Fruit fly (Drosophila melanogaster) whole organism, adult: Measurements from ENCODE around the gene CG15498.
A peak's percentile ranks its signal among the peaks of the same experiment; 100 is the strongest.

ENCODE experiments used
- CG11617 ChIP-seq: fragments of 200-800 bp; sonication (Bioruptor generic); optimal IDR thresholded peaks from 2 replicates; lab custom pipeline; 2017; ENCODE audit warnings: mild to moderate bottlenecking, missing biosample characterization, missing genetic modification reagents, missing genetic modification characterization
- CG12768 ChIP-seq: fragments of 200-800 bp; sonication (Bioruptor generic); optimal IDR thresholded peaks from 2 replicates; lab custom pipeline; 2017; ENCODE audit warnings: missing biosample characterization, missing genetic modification characterization, mild to moderate bottlenecking, moderate library complexity, missing genetic modification reagents
- CG14711 ChIP-seq: fragments of 200-800 bp; sonication (Bioruptor generic); optimal IDR thresholded peaks from 2 replicates; lab custom pipeline; 2018; ENCODE audit warnings: missing biosample characterization, mild to moderate bottlenecking, missing genetic modification characterization, moderate library complexity
- CG1620 ChIP-seq: fragments of 200-800 bp; sonication (Bioruptor generic); optimal IDR thresholded peaks from 2 replicates; lab custom pipeline; 2016; ENCODE audit warnings: missing biosample characterization, missing genetic modification characterization
- CG33017 ChIP-seq: fragments of 200-800 bp; sonication (Bioruptor generic); optimal IDR thresholded peaks from 2 replicates; lab custom pipeline; 2018; ENCODE audit warnings: missing biosample characterization, mild to moderate bottlenecking, missing genetic modification characterization, moderate library complexity
- CG5204 ChIP-seq: fragments of 200-800 bp; sonication (Bioruptor generic); optimal IDR thresholded peaks from 2 replicates; lab custom pipeline; 2016; ENCODE audit warnings: missing biosample characterization, missing genetic modification characterization
- CG7045 ChIP-seq: fragments of 200-800 bp; sonication (Bioruptor generic); optimal IDR thresholded peaks from 2 replicates; lab custom pipeline; 2017; ENCODE audit warnings: missing biosample characterization, mild to moderate bottlenecking, missing genetic modification characterization
- CG7101 ChIP-seq: fragments of 200-800 bp; sonication (Bioruptor generic); optimal IDR thresholded peaks from 2 replicates; lab custom pipeline; 2018; ENCODE audit warnings: missing biosample characterization, mild to moderate bottlenecking, missing genetic modification characterization, moderate library complexity
- Clk ChIP-seq: fragments of 200-800 bp; sonication (Bioruptor generic); optimal IDR thresholded peaks from 2 replicates; lab custom pipeline; 2017; ENCODE audit warnings: missing biosample characterization, missing genetic modification characterization
- Crg-1 ChIP-seq: fragments of 200-800 bp; sonication (Bioruptor generic); optimal IDR thresholded peaks from 2 replicates; lab custom pipeline; 2016; ENCODE audit warnings: missing biosample characterization, missing genetic modification characterization
- Hr96 ChIP-seq: fragments of 200-800 bp; sonication (Bioruptor generic); optimal IDR thresholded peaks from 2 replicates; lab custom pipeline; 2016; ENCODE audit warnings: missing biosample characterization, missing genetic modification characterization
- Mnt ChIP-seq: fragments of 200-800 bp; sonication (Bioruptor generic); optimal IDR thresholded peaks from 2 replicates; lab custom pipeline; 2016; ENCODE audit warnings: missing biosample characterization, mild to moderate bottlenecking, missing genetic modification characterization
- bab1 ChIP-seq: fragments of 200-800 bp; sonication (Bioruptor generic); optimal IDR thresholded peaks from 3 replicates; lab custom pipeline; 2019; ENCODE audit warnings: missing biosample characterization, mild to moderate bottlenecking, missing genetic modification characterization, moderate library complexity
- cic ChIP-seq: fragments of 200-800 bp; sonication (Bioruptor generic); optimal IDR thresholded peaks from 2 replicates; lab custom pipeline; 2017; ENCODE audit warnings: missing biosample characterization, mild to moderate bottlenecking, missing genetic modification characterization, moderate library complexity
- cnc ChIP-seq, 2 experiments: fragments of >200 bp; optimal IDR thresholded peaks; 2 replicates each; lab custom pipeline; 2017
- kay ChIP-seq: fragments of 200-800 bp; sonication (Bioruptor generic); peaks from one replicate; lab custom pipeline; 2016; ENCODE audit warnings: missing biosample characterization, missing genetic modification characterization, borderline replicate concordance
- ovo ChIP-seq: fragments of 200-800 bp; sonication (Bioruptor generic); optimal IDR thresholded peaks from 2 replicates; lab custom pipeline; 2016; ENCODE audit warnings: missing biosample characterization, missing genetic modification characterization
- pad ChIP-seq: fragments of 200-800 bp; sonication (Bioruptor generic); optimal IDR thresholded peaks from 3 replicates; lab custom pipeline; 2017; ENCODE audit warnings: missing biosample characterization, missing genetic modification characterization, mild to moderate bottlenecking, moderate library complexity, missing genetic modification reagents
- tj ChIP-seq: fragments of 200-800 bp; sonication (Bioruptor generic); optimal IDR thresholded peaks from 3 replicates; lab custom pipeline; 2017; ENCODE audit warnings: missing biosample characterization, mild to moderate bottlenecking, missing genetic modification characterization, moderate library complexity
- toe ChIP-seq: fragments of 200-800 bp; sonication (Bioruptor generic); optimal IDR thresholded peaks from 2 replicates; lab custom pipeline; 2016; ENCODE audit warnings: missing biosample characterization, missing genetic modification characterization

Gene CG15498

dm6 chr3R:21582124-21582474 lies 13.2 kb upstream of the CG15498 start:
- TF ChIP-seq bab1 (GFP tag; lab: Kevin White, UChicago) (no peak), tj (GFP tag; lab: Kevin White, UChicago) (no peak), cnc (optimal IDR thresholded peaks at IDR 0.05; lab: Kevin White, UChicago) (no peak), cic (GFP tag; lab: Kevin White, UChicago) (no peak), CG11617 (GFP tag; lab: Kevin White, UChicago) (no peak), ovo (GFP tag; lab: Kevin White, UChicago) (no peak), Mnt (GFP tag; lab: Kevin White, UChicago) (no peak), Clk (no peak), Crg-1 (GFP tag; lab: Kevin White, UChicago) (no peak), CG1620 (GFP tag; lab: Kevin White, UChicago) (no peak)

- TF ChIP-seq tj (GFP tag; lab: Kevin White, UChicago) (peak; percentile 56), Crg-1 (GFP tag; lab: Kevin White, UChicago) (no peak), CG33017 (tag; lab: Kevin White, UChicago) (no peak), kay (peak; percentile 77), cic (GFP tag; lab: Kevin White, UChicago) (peak; percentile 96), pad (GFP tag; lab: Kevin White, UChicago) (peak; percentile 74), Clk (no peak), ovo (GFP tag; lab: Kevin White, UChicago) (no peak)
These were observed 12.6 kb upstream of the CG15498 start for dm6 chr3R:21581365-21582123.

- no peak for TF ChIP-seq cnc (optimal IDR thresholded peaks at IDR 0.05; lab: Kevin White, UChicago)
- no peak for TF ChIP-seq Clk
- TF ChIP-seq bab1 (GFP tag; lab: Kevin White, UChicago) = no peak
- no peak for TF ChIP-seq CG1620 (GFP tag; lab: Kevin White, UChicago)
- peak; percentile 11 for TF ChIP-seq pad (GFP tag; lab: Kevin White, UChicago)
- TF ChIP-seq ovo (GFP tag; lab: Kevin White, UChicago) = no peak
- no peak for TF ChIP-seq CG14711 (tag; lab: Kevin White, UChicago)
- TF ChIP-seq CG12768 = no peak
- no peak for TF ChIP-seq CG7101
- TF ChIP-seq CG11617 (GFP tag; lab: Kevin White, UChicago) = no peak
- TF ChIP-seq CG33017 (tag; lab: Kevin White, UChicago) = no peak
- peak; percentile 18 for TF ChIP-seq tj (GFP tag; lab: Kevin White, UChicago)
- no peak for TF ChIP-seq Crg-1 (GFP tag; lab: Kevin White, UChicago)
- peak; percentile 46 for TF ChIP-seq cic (GFP tag; lab: Kevin White, UChicago)
- TF ChIP-seq Mnt (GFP tag; lab: Kevin White, UChicago) = peak; percentile 14
- TF ChIP-seq CG5204 (GFP tag; lab: Kevin White, UChicago) = no peak
- no peak for TF ChIP-seq toe (GFP tag; lab: Kevin White, UChicago)
- TF ChIP-seq Hr96 (GFP tag; lab: Kevin White, UChicago) = no peak
These were observed 11.1 kb upstream of the CG15498 start for dm6 chr3R:21580091-21580490.

dm6 chr3R:21566784-21567183 lies 2.2 kb downstream of the CG15498 start:
- TF ChIP-seq CG12768 (no peak), CG14711 (tag; lab: Kevin White, UChicago) (no peak), bab1 (GFP tag; lab: Kevin White, UChicago) (no peak), CG7045 (GFP tag; lab: Kevin White, UChicago) (no peak), CG5204 (GFP tag; lab: Kevin White, UChicago) (no peak), Clk (no peak), CG1620 (GFP tag; lab: Kevin White, UChicago) (no peak), cnc (optimal IDR thresholded peaks at IDR 0.05; lab: Kevin White, UChicago) (no peak)

dm6 chr3R:21566367-21566766 lies 2.6 kb downstream of the CG15498 start:
- TF ChIP-seq toe (GFP tag; lab: Kevin White, UChicago) (no peak), CG5204 (GFP tag; lab: Kevin White, UChicago) (no peak), kay (no peak), CG11617 (GFP tag; lab: Kevin White, UChicago) (no peak), CG12768 (no peak)

- TF ChIP-seq CG1620 (GFP tag; lab: Kevin White, UChicago) (no peak), CG5204 (GFP tag; lab: Kevin White, UChicago) (no peak), toe (GFP tag; lab: Kevin White, UChicago) (no peak), kay (no peak), CG7101 (no peak), CG14711 (tag; lab: Kevin White, UChicago) (no peak)
These were observed 5.6 kb downstream of the CG15498 start for dm6 chr3R:21563306-21563705.

dm6 chr3R:21561427-21561872 lies 7.5 kb downstream of the CG15498 start:
- no peak for TF ChIP-seq CG7045 (GFP tag; lab: Kevin White, UChicago)
- no peak for TF ChIP-seq Mnt (GFP tag; lab: Kevin White, UChicago)
- no peak for TF ChIP-seq Clk
- TF ChIP-seq pad (GFP tag; lab: Kevin White, UChicago) = no peak
- no peak for TF ChIP-seq bab1 (GFP tag; lab: Kevin White, UChicago)
- no peak for TF ChIP-seq CG7101
- no peak for TF ChIP-seq CG5204 (GFP tag; lab: Kevin White, UChicago)
- TF ChIP-seq ovo (GFP tag; lab: Kevin White, UChicago) = no peak
- TF ChIP-seq toe (GFP tag; lab: Kevin White, UChicago) = no peak
- no peak for TF ChIP-seq cnc (optimal IDR thresholded peaks at IDR 0.05; lab: Kevin White, UChicago)
- TF ChIP-seq CG1620 (GFP tag; lab: Kevin White, UChicago) = no peak
- no peak for TF ChIP-seq kay
